Worm (Caenorhabditis elegans) whole organism, dauer: Measurements from ENCODE around the gene C44C10.9.

Source experiments
- unc-62 ChIP-seq: sonication (generic microtip); optimal IDR thresholded peaks from 2 replicates; lab custom pipeline; 2017; ENCODE audit warnings: missing biosample characterization, missing genetic modification reagents, missing genetic modification characterization

Gene C44C10.9

ce11 chrX:11666545-11667177 is 49.7 kb downstream of the C44C10.9 start, which contains the start of gene noca-2:
noca-2 (plus strand) TSS chrX:11667127.
- no peak for TF ChIP-seq unc-62 (GFP tag; lab: Kevin White, UChicago)

- no peak for TF ChIP-seq unc-62 (GFP tag; lab: Kevin White, UChicago)
These were observed 50.7 kb downstream of the C44C10.9 start for ce11 chrX:11665522-11666017.

DNA sequence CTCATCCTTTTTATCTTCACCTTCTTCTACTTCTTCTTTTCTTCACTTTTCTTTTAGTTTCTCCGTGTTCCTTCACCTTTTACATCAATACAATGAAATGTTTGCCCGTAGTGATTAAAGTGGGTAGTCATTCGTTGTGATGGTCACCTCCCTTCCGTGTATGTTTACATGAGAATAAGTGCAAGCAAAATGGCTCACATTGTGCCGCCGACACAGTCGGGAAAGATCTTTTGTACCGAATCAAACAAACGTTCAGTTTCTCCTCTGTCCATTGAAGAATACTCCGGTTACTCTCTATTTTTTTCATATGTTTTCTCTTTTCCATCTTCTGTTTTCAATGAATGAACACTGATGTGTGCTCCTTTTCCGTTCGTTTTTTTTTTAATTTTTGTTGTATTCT is 52.1 kb downstream of the C44C10.9 start:
- TF ChIP-seq unc-62 (GFP tag; lab: Kevin White, UChicago): no peak
